5 worm cellular contexts compared by ENCODE assay signal in genomic region chrII:216598-216997, ce11.
TF ChIP-seq lines count a peak whose summit lies in the region.

Gene F48A11.4 (minus strand): TSS chrII:216621.

TF ChIP-seq in whole organism, L1 larva, 84 proteins besides CTCF, POLR2A, EP300 and RAD21 (continues in another document):
- TF ChIP-seq nhr-90 (tag; optimal IDR thresholded peaks at IDR 0.05; lab: Kevin White, UChicago; ENCODE audit: poor library complexity) (peak; percentile 97), vab-15 (tag; optimal IDR thresholded peaks at IDR 0.05; lab: Kevin White, UChicago) (peak; percentile 69), fkh-10 (GFP tag; optimal IDR thresholded peaks at IDR 0.05; lab: Kevin White, UChicago) (peak; percentile 78), unc-86 (tag; optimal IDR thresholded peaks at IDR 0.05; lab: Kevin White, UChicago) (peak; percentile 93), unc-30 (tag; optimal IDR thresholded peaks at IDR 0.05; lab: Kevin White, UChicago) (peak; percentile 17), skn-1 (tag; optimal IDR thresholded peaks at IDR 0.05; lab: Kevin White, UChicago) (peak; percentile 95), sox-4 (tag; optimal IDR thresholded peaks at IDR 0.05; lab: Kevin White, UChicago) (peak; percentile 89), ceh-63 (GFP tag; optimal IDR thresholded peaks at IDR 0.05; lab: Kevin White, UChicago) (no peak), elt-3 (tag; optimal IDR thresholded peaks at IDR 0.05; lab: Kevin White, UChicago) (peak in 4 of 6 experiments; percentile 69 to 93 (median 84)), aly-2 (tag; optimal IDR thresholded peaks at IDR 0.05; lab: Kevin White, UChicago) (peak; percentile 88), nhr-76 (tag; optimal IDR thresholded peaks at IDR 0.05; lab: Kevin White, UChicago) (no peak), xbp-1 (tag; optimal IDR thresholded peaks at IDR 0.05; lab: Kevin White, UChicago) (peak; percentile 93), sup-37 (GFP tag; optimal IDR thresholded peaks at IDR 0.05; lab: Kevin White, UChicago) (peak; percentile 90), pqm-1 (tag; optimal IDR thresholded peaks at IDR 0.05; lab: Kevin White, UChicago) (no peak), hlh-17 (GFP tag; optimal IDR thresholded peaks at IDR 0.05; lab: Kevin White, UChicago; ENCODE audit: borderline replicate concordance) (no peak), snpc-4 (tag; optimal IDR thresholded peaks at IDR 0.05; lab: Kevin White, UChicago) (peak; percentile 67), irx-1 (tag; optimal IDR thresholded peaks at IDR 0.05; lab: Kevin White, UChicago) (peak; percentile 91), ztf-4 (tag; optimal IDR thresholded peaks at IDR 0.05; lab: Kevin White, UChicago) (peak; percentile 89)

TF ChIP-seq in whole organism, L3 larva, 47 proteins besides CTCF, POLR2A, EP300 and RAD21 (continues in another document):
- peak; percentile 52 for TF ChIP-seq nhr-77 (tag; optimal IDR thresholded peaks at IDR 0.05; lab: Kevin White, UChicago)
- TF ChIP-seq nhr-76 (tag; optimal IDR thresholded peaks at IDR 0.05; lab: Kevin White, UChicago) = peak; percentile 17
- peak; percentile 92 for TF ChIP-seq lsy-12 (tag; optimal IDR thresholded peaks at IDR 0.05; lab: Kevin White, UChicago)
- TF ChIP-seq elt-3 (tag; optimal IDR thresholded peaks at IDR 0.05; lab: Kevin White, UChicago) = peak in 1 of 3 experiments; percentile 3
- TF ChIP-seq skn-1 (tag; optimal IDR thresholded peaks at IDR 0.05; lab: Kevin White, UChicago) = peak; percentile 92
- TF ChIP-seq zag-1 (tag; optimal IDR thresholded peaks at IDR 0.05; lab: Kevin White, UChicago) = no peak
- peak; percentile 89 for TF ChIP-seq jun-1 (tag; optimal IDR thresholded peaks at IDR 0.05; lab: Kevin White, UChicago)
- TF ChIP-seq nhr-23 (tag; optimal IDR thresholded peaks at IDR 0.05; lab: Kevin White, UChicago) = peak; percentile 95
- TF ChIP-seq mml-1 (tag; optimal IDR thresholded peaks at IDR 0.05; lab: Kevin White, UChicago) = no peak
- TF ChIP-seq ceh-82 (tag; optimal IDR thresholded peaks at IDR 0.05; lab: Kevin White, UChicago) = peak; percentile 87
- peak; percentile 23 for TF ChIP-seq nhr-11 (tag; optimal IDR thresholded peaks at IDR 0.05; lab: Kevin White, UChicago)
- TF ChIP-seq nhr-43 (tag; optimal IDR thresholded peaks at IDR 0.05; lab: Kevin White, UChicago; ENCODE audit: poor library complexity, severe bottlenecking) = peak; percentile 93
- TF ChIP-seq tbx-2 (tag; optimal IDR thresholded peaks at IDR 0.05; lab: Kevin White, UChicago) = peak; percentile 89
- TF ChIP-seq pqm-1 (tag; optimal IDR thresholded peaks at IDR 0.05; lab: Kevin White, UChicago) = peak; percentile 60
- no peak for TF ChIP-seq mdl-1 (tag; optimal IDR thresholded peaks at IDR 0.05; lab: Kevin White, UChicago)
- peak; percentile 47 for TF ChIP-seq elt-1 (tag; optimal IDR thresholded peaks at IDR 0.05; lab: Kevin White, UChicago)
- peak; percentile 94 for TF ChIP-seq nhr-25 (tag; optimal IDR thresholded peaks at IDR 0.05; lab: Kevin White, UChicago)
- no peak for TF ChIP-seq unc-39 (tag; optimal IDR thresholded peaks at IDR 0.05; lab: Kevin White, UChicago)
- TF ChIP-seq hmg-11 (tag; optimal IDR thresholded peaks at IDR 0.05; lab: Kevin White, UChicago) = peak; percentile 81

TF ChIP-seq in whole organism, early embryonic, 17 proteins besides CTCF, POLR2A, EP300 and RAD21:
- peak; percentile 44 for TF ChIP-seq hmg-4 (GFP tag; optimal IDR thresholded peaks at IDR 0.05; lab: Kevin White, UChicago)
- TF ChIP-seq tbx-37 (GFP tag; conservative IDR thresholded peaks at IDR 0.05; lab: Robert Waterston, UW) = peak; percentile 52
- TF ChIP-seq scrt-1 (GFP tag; IDR thresholded peaks at IDR 0.05; lab: Robert Waterston, UW) = no peak
- TF ChIP-seq pes-1 (GFP tag; IDR thresholded peaks at IDR 0.05; lab: Robert Waterston, UW) = peak; percentile 11; the same call in 1 of the 2 replicates
- no peak for TF ChIP-seq ceh-36 (tag; optimal IDR thresholded peaks at IDR 0.05; lab: Kevin White, UChicago)
- peak; percentile 47 for TF ChIP-seq hmbx-1 (tag; optimal IDR thresholded peaks at IDR 0.05; lab: Kevin White, UChicago)
- TF ChIP-seq F13C5.2 (tag; optimal IDR thresholded peaks at IDR 0.05; lab: Kevin White, UChicago) = peak; percentile 77
- no peak for TF ChIP-seq aly-1 (tag; optimal IDR thresholded peaks at IDR 0.05; lab: Kevin White, UChicago)
- TF ChIP-seq tbx-11 (GFP tag; IDR thresholded peaks at IDR 0.05; lab: Robert Waterston, UW) = 0 out of 2 replicates have a peak, but pooled peaks have one; percentile 23
- no peak for TF ChIP-seq ets-7 (tag; optimal IDR thresholded peaks at IDR 0.05; lab: Kevin White, UChicago)
- 0 out of 2 replicates have a peak, but pooled peaks have one; percentile 41 for TF ChIP-seq sea-1 (GFP tag; conservative IDR thresholded peaks at IDR 0.05; lab: Robert Waterston, UW)
- TF ChIP-seq flt-1 (GFP tag; IDR thresholded peaks at IDR 0.05; lab: Robert Waterston, UW) = peak; percentile 57; the same call in 1 of the 2 replicates
TF ChIP-seq in whole organism, early embryonic: peak in this region for 8.

TF ChIP-seq in whole organism, midembryonic, 9 proteins besides CTCF, POLR2A, EP300 and RAD21:
- TF ChIP-seq flt-1 (GFP tag; IDR thresholded peaks at IDR 0.05; lab: Robert Waterston, UW) (peak; percentile 75), cog-1 (tag; optimal IDR thresholded peaks at IDR 0.05; lab: Kevin White, UChicago) (peak; percentile 66), ztf-29 (GFP tag; IDR thresholded peaks at IDR 0.05; lab: Robert Waterston, UW) (no peak), ztf-23 (GFP tag; IDR thresholded peaks at IDR 0.05; lab: Robert Waterston, UW) (peak; percentile 78), T22C8.4 (GFP tag; IDR thresholded peaks at IDR 0.05; lab: Robert Waterston, UW) (no peak), tab-1 (GFP tag; IDR thresholded peaks at IDR 0.05; lab: Robert Waterston, UW) (no peak), med-1 (GFP tag; optimal IDR thresholded peaks at IDR 0.05; lab: Kevin White, UChicago; ENCODE audit: insufficient read depth) (no peak), ref-1 (GFP tag; conservative IDR thresholded peaks at IDR 0.05; lab: Robert Waterston, UW) (no peak)

TF ChIP-seq in whole organism, young adult, 124 proteins besides CTCF, POLR2A, EP300 and RAD21 (continues in another document):
- peak; percentile 63; the same call in 1 of the 2 replicates for TF ChIP-seq lir-1 (GFP tag; conservative IDR thresholded peaks at IDR 0.05; lab: Robert Waterston, UW)
- peak; percentile 88 for TF ChIP-seq him-1 (tag; optimal IDR thresholded peaks at IDR 0.05; lab: Kevin White, UChicago)
- no peak for TF ChIP-seq aptf-2 (GFP tag; conservative IDR thresholded peaks at IDR 0.05; lab: Robert Waterston, UW)
- peak; percentile 63 for TF ChIP-seq madf-10 (tag; optimal IDR thresholded peaks at IDR 0.05; lab: Kevin White, UChicago)
- TF ChIP-seq lag-1 (GFP tag; IDR thresholded peaks at IDR 0.05; lab: Robert Waterston, UW) = 0 out of 2 replicates have a peak, but pooled peaks have one; percentile 62
- TF ChIP-seq cebp-1 (GFP tag; IDR thresholded peaks at IDR 0.05; lab: Robert Waterston, UW) = peak; percentile 28; the same call in 1 of the 2 replicates
- peak; percentile 84 for TF ChIP-seq cebp-1 (tag; optimal IDR thresholded peaks at IDR 0.05; lab: Kevin White, UChicago)
- peak; percentile 45 for TF ChIP-seq chd-7 (tag; optimal IDR thresholded peaks at IDR 0.05; lab: Kevin White, UChicago)
- TF ChIP-seq hmg-1.2 (GFP tag; IDR thresholded peaks at IDR 0.05; lab: Robert Waterston, UW) = peak; percentile 60
- TF ChIP-seq somi-1 (GFP tag; optimal IDR thresholded peaks at IDR 0.05; lab: Kevin White, UChicago) = peak; percentile 24
- no peak for TF ChIP-seq ztf-6 (GFP tag; IDR thresholded peaks at IDR 0.05; lab: Robert Waterston, UW)
- no peak for TF ChIP-seq ztf-22 (GFP tag; optimal IDR thresholded peaks at IDR 0.05; lab: Kevin White, UChicago)
- no peak for TF ChIP-seq mxl-1 (tag; optimal IDR thresholded peaks at IDR 0.05; lab: Kevin White, UChicago)
- TF ChIP-seq lin-26 (GFP tag; IDR thresholded peaks at IDR 0.05; lab: Robert Waterston, UW) = peak; percentile 53; the same call in 1 of the 2 replicates
- peak; percentile 71 for TF ChIP-seq ceh-91 (GFP tag; IDR thresholded peaks at IDR 0.05; lab: Robert Waterston, UW)
- TF ChIP-seq ceh-40 (GFP tag; IDR thresholded peaks at IDR 0.05; lab: Robert Waterston, UW) = peak; percentile 84; the same call in 1 of the 2 replicates
- peak; percentile 87 for TF ChIP-seq madf-3 (GFP tag; IDR thresholded peaks at IDR 0.05; lab: Robert Waterston, UW)
- peak; percentile 89 for TF ChIP-seq Y95B8A.8 (GFP tag; IDR thresholded peaks at IDR 0.05; lab: Robert Waterston, UW)
- peak; percentile 75 for TF ChIP-seq athp-1 (tag; optimal IDR thresholded peaks at IDR 0.05; lab: Kevin White, UChicago)
- TF ChIP-seq attf-6 (GFP tag; IDR thresholded peaks at IDR 0.05; lab: Robert Waterston, UW) = 0 out of 2 replicates have a peak, but pooled peaks have one; percentile 63
- TF ChIP-seq Y53F4B.3 (GFP tag; IDR thresholded peaks at IDR 0.05; lab: Robert Waterston, UW) = no peak
- TF ChIP-seq cebp-2 (GFP tag; IDR thresholded peaks at IDR 0.05; lab: Robert Waterston, UW) = no peak
- TF ChIP-seq gei-17 (GFP tag; optimal IDR thresholded peaks at IDR 0.05; lab: Kevin White, UChicago) = peak; percentile 73
- TF ChIP-seq mcd-1 (GFP tag; IDR thresholded peaks at IDR 0.05; lab: Robert Waterston, UW) = peak; percentile 99
- no peak for TF ChIP-seq ztf-25 (GFP tag; IDR thresholded peaks at IDR 0.05; lab: Robert Waterston, UW)
- peak; percentile 68 for TF ChIP-seq K12H6.12 (tag; optimal IDR thresholded peaks at IDR 0.05; lab: Kevin White, UChicago)
- peak; percentile 99 for TF ChIP-seq lin-54 (GFP tag; optimal IDR thresholded peaks at IDR 0.05; lab: Kevin White, UChicago)
- TF ChIP-seq sea-2 (GFP tag; IDR thresholded peaks at IDR 0.05; lab: Robert Waterston, UW) = no peak
- no peak for TF ChIP-seq aptf-3 (GFP tag; IDR thresholded peaks at IDR 0.05; lab: Robert Waterston, UW)
- no peak for TF ChIP-seq snpc-1.1 (tag; optimal IDR thresholded peaks at IDR 0.05; lab: Kevin White, UChicago; ENCODE audit: insufficient read depth)
- peak; percentile 78 for TF ChIP-seq F57C9.4 (tag; optimal IDR thresholded peaks at IDR 0.05; lab: Kevin White, UChicago)
- peak; percentile 85 for TF ChIP-seq tlf-1 (GFP tag; optimal IDR thresholded peaks at IDR 0.05; lab: Kevin White, UChicago)
- peak; percentile 56 for TF ChIP-seq F49E8.2 (tag; optimal IDR thresholded peaks at IDR 0.05; lab: Kevin White, UChicago; ENCODE audit: insufficient read depth)
- TF ChIP-seq attf-3 (GFP tag; conservative IDR thresholded peaks at IDR 0.05; lab: Robert Waterston, UW) = peak; percentile 71
- TF ChIP-seq ets-4 (GFP tag; optimal IDR thresholded peaks at IDR 0.05; lab: Kevin White, UChicago) = no peak
- TF ChIP-seq hlh-12 (tag; optimal IDR thresholded peaks at IDR 0.05; lab: Kevin White, UChicago) = no peak
- peak; percentile 89 for TF ChIP-seq B0336.3 (GFP tag; IDR thresholded peaks at IDR 0.05; lab: Robert Waterston, UW)
- TF ChIP-seq ceh-58 (GFP tag; IDR thresholded peaks at IDR 0.05; lab: Robert Waterston, UW) = 0 out of 2 replicates have a peak, but pooled peaks have one; percentile 4

Comparison
In these comparisons a context has a peak if more than half of its experiments do, and no peak if none do; other contexts are left out.
1. Of the 8 proteins assayed by ChIP-seq in both whole organism, young adult and whole organism, L1 larva: peak only in whole organism, young adult: none; only in whole organism, L1 larva: nhr-90 and unc-62; in both: ama-1, dpl-1, efl-1, lin-35 and unc-130; in neither: 0; mixed calls (peak in some experiments, not most) for 1.